Fruit fly (Drosophila melanogaster): Measurements from ENCODE around the gene CG12506.

CG12506 gene

DNA sequence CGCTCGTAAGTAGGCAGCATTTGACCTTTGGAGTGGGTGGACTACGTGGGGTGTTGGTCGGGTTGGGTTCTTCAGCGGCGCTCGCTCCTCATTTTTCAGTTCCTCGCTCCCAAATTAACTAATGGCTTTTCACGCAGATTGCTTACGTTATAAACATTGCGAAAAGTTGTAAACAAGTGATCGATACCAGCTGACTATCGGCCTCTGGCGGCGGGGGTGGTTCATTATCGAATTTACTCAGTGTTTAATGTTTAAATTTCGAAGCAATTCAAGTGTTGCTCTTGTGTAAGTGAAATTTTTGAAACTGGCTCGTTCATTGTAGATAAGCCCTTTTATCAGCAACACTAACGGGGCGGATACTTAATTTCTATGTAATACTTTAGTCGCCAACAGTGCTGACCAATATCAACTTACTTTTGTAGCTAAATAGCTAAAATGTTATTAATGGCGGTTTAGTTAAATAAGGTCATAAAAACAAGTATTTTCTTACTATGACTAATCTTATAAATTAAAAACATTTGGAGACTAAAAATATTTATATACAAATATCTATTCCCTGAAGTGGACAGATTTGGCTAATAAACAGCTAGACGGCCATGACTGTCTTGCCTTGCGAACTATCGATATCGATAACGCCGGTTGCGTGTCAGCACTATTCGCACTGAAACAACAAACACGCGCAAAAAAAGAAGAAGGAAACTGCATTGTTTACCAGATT, 46.1 kb downstream of the CG12506 start, which contains the start of the genes PGAP2 and Clp (continued):
- TF ChIP-seq CG6254 (GFP tag; optimal IDR thresholded peaks at IDR 0.05) (no peak), Mes4 (GFP tag; optimal IDR thresholded peaks at IDR 0.05) (no peak), CG6175 (GFP tag; IDR thresholded peaks at IDR 0.05) (peak; percentile 45; the same call in 1 of the 3 replicates), MESR4 (GFP tag; optimal IDR thresholded peaks at IDR 0.05) (no peak), CG6654 (GFP tag; optimal IDR thresholded peaks at IDR 0.05) (peak; percentile 8), fu2 (GFP tag; optimal IDR thresholded peaks at IDR 0.05) (peak; percentile 11), danr (GFP tag; IDR thresholded peaks at IDR 0.05) (peak; percentile 57; the same call in 1 of the 2 replicates), pita (GFP tag; optimal IDR thresholded peaks at IDR 0.05) (no peak), amos (GFP tag; IDR thresholded peaks at IDR 0.05; ENCODE audit: partially characterized antibody) (peak; percentile 11; the same call in 1 of the 2 replicates), Nf-YA (GFP tag; IDR thresholded peaks at IDR 0.05) (peak; percentile 36; the same call in 1 of the 2 replicates), CG11085 (GFP tag; IDR thresholded peaks at IDR 0.05) (peak; percentile 75), sens-2 (GFP tag; IDR thresholded peaks at IDR 0.05) (0 out of 2 replicates have a peak, but pooled peaks have one; percentile 7), Stat92E (GFP tag; optimal IDR thresholded peaks at IDR 0.05) (no peak), CG3726 (GFP tag; IDR thresholded peaks at IDR 0.05) (0 out of 3 replicates have a peak, but pooled peaks have one; percentile 16), bab2 (GFP tag; optimal IDR thresholded peaks at IDR 0.05) (peak; percentile 57), CG12942 (GFP tag; optimal IDR thresholded peaks at IDR 0.05) (peak; percentile 67), peb (GFP tag; IDR thresholded peaks at IDR 0.05) (peak; percentile 57; the same call in 1 of the 2 replicates), CG6683 (GFP tag; optimal IDR thresholded peaks at IDR 0.05) (no peak), run (tag; optimal IDR thresholded peaks at IDR 0.05) (no peak), croc (GFP tag; conservative IDR thresholded peaks at IDR 0.05) (peak; percentile 71), D19B (GFP tag; optimal IDR thresholded peaks at IDR 0.05) (peak; percentile 49), cas (GFP tag; IDR thresholded peaks at IDR 0.05) (0 out of 2 replicates have a peak, but pooled peaks have one; percentile 13), Meics (GFP tag; optimal IDR thresholded peaks at IDR 0.05) (peak; percentile 66), CG7786 (GFP tag; optimal IDR thresholded peaks at IDR 0.05) (peak; percentile 61), MBD-R2 (GFP tag; IDR thresholded peaks at IDR 0.05) (peak; percentile 70), pros (GFP tag; optimal IDR thresholded peaks at IDR 0.05) (no peak), Max (GFP tag; optimal IDR thresholded peaks at IDR 0.05) (peak; percentile 61), CG11456 (GFP tag; IDR thresholded peaks at IDR 0.05) (peak; percentile 73; the same call in 2 of the 3 replicates), CG10267 (tag; optimal IDR thresholded peaks at IDR 0.05) (peak; percentile 70), CG10654 (GFP tag; optimal IDR thresholded peaks at IDR 0.05) (peak; percentile 62), ab (GFP tag; optimal IDR thresholded peaks at IDR 0.05) (no peak), salm (tag; optimal IDR thresholded peaks at IDR 0.05) (no peak), Ada2b (GFP tag; IDR thresholded peaks at IDR 0.05) (peak; percentile 61; the same call in 1 of the 2 replicates), Abd-B (GFP tag; optimal IDR thresholded peaks at IDR 0.05) (peak; percentile 79), CG12219 (GFP tag; optimal IDR thresholded peaks at IDR 0.05) (no peak), CG1792 (GFP tag; optimal IDR thresholded peaks at IDR 0.05) (no peak), CG18619 (GFP tag; optimal IDR thresholded peaks at IDR 0.05) (peak; percentile 64), chn (GFP tag; optimal IDR thresholded peaks at IDR 0.05) (peak; percentile 51), CG9876 (GFP tag; optimal IDR thresholded peaks at IDR 0.05) (no peak), CG12659 (GFP tag; optimal IDR thresholded peaks at IDR 0.05) (peak; percentile 79), Dip3 (GFP tag; optimal IDR thresholded peaks at IDR 0.05) (no peak), dmrt11E (tag; optimal IDR thresholded peaks at IDR 0.05) (peak; percentile 78), gce (GFP tag; IDR thresholded peaks at IDR 0.05) (no peak), Dfd (GFP tag; optimal IDR thresholded peaks at IDR 0.05) (no peak), zfh2 (GFP tag; optimal IDR thresholded peaks at IDR 0.05) (peak; percentile 56), CG10274 (GFP tag; optimal IDR thresholded peaks at IDR 0.05) (no peak), pzg (GFP tag; optimal IDR thresholded peaks at IDR 0.05) (peak; percentile 34), Atf3 (GFP tag; optimal IDR thresholded peaks at IDR 0.05) (no peak), Tbp (GFP tag; optimal IDR thresholded peaks at IDR 0.05) (peak; percentile 43)
